Fruit fly (Drosophila melanogaster) whole organism, prepupa: ENCODE results near the gene CG9184.

Experiments used
- Blimp-1 ChIP-seq: fragments of 200-800 bp; sonication (Bioruptor generic); optimal IDR thresholded peaks from 3 replicates; lab custom pipeline; 2017; ENCODE audit warnings: missing biosample characterization, missing genetic modification characterization, mild to moderate bottlenecking, moderate library complexity, missing genetic modification reagents
- CG10631 ChIP-seq: fragments of 200-800 bp; sonication (Bioruptor generic); optimal IDR thresholded peaks from 2 replicates; lab custom pipeline; 2016; ENCODE audit warnings: missing biosample characterization, missing genetic modification characterization
- CG10669 ChIP-seq: fragments of 200-800 bp; sonication (Bioruptor generic); optimal IDR thresholded peaks from 3 replicates; lab custom pipeline; 2018; ENCODE audit warnings: missing biosample characterization, mild to moderate bottlenecking, missing genetic modification characterization, moderate library complexity
- CG11762 ChIP-seq: fragments of 200-800 bp; sonication (Bioruptor generic); optimal IDR thresholded peaks from 3 replicates; lab custom pipeline; 2016; ENCODE audit warnings: missing biosample characterization, missing genetic modification characterization; ENCODE audit not compliant: insufficient read depth
- CG11902 ChIP-seq: fragments of 200-800 bp; sonication (Bioruptor generic); optimal IDR thresholded peaks from 3 replicates; lab custom pipeline; 2016; ENCODE audit warnings: missing biosample characterization, missing genetic modification characterization
- CG15336 ChIP-seq: fragments of 200-800 bp; sonication (Bioruptor generic); IDR thresholded peaks from 2 replicates; pipeline ENCODE4 v1.3.6; 2022; ENCODE audit warnings: missing biosample characterization, missing genetic modification characterization
- CG1621 ChIP-seq: fragments of 200-800 bp; sonication (Bioruptor generic); optimal IDR thresholded peaks from 3 replicates; lab custom pipeline; 2018; ENCODE audit warnings: missing biosample characterization, mild to moderate bottlenecking, missing genetic modification characterization
- CG16779 ChIP-seq: fragments of 200-800 bp; sonication (Bioruptor generic); optimal IDR thresholded peaks from 3 replicates; lab custom pipeline; 2017; ENCODE audit warnings: missing biosample characterization, mild to moderate bottlenecking, missing genetic modification characterization
- CG3032 ChIP-seq: fragments of 200-800 bp; optimal IDR thresholded peaks from 2 replicates; lab custom pipeline; 2019; ENCODE audit warnings: missing biosample characterization, mild to moderate bottlenecking, missing genetic modification characterization, moderate library complexity
- CG31627 ChIP-seq: fragments of 200-800 bp; sonication (Bioruptor generic); optimal IDR thresholded peaks from 3 replicates; lab custom pipeline; 2016; ENCODE audit warnings: missing biosample characterization, missing genetic modification characterization
- CG32006 ChIP-seq: fragments of 200-800 bp; sonication (Bioruptor generic); optimal IDR thresholded peaks from 3 replicates; lab custom pipeline; 2017; ENCODE audit warnings: missing biosample characterization, mild to moderate bottlenecking, missing genetic modification characterization
- CG34406 ChIP-seq: fragments of 200-800 bp; sonication (Bioruptor generic); optimal IDR thresholded peaks from 3 replicates; lab custom pipeline; 2016; ENCODE audit warnings: missing biosample characterization, missing genetic modification characterization
- CG3919 ChIP-seq: fragments of 200-800 bp; sonication (Bioruptor generic); optimal IDR thresholded peaks from 3 replicates; lab custom pipeline; 2016; ENCODE audit warnings: missing biosample characterization, missing genetic modification characterization
- CG4318 ChIP-seq: fragments of 200-800 bp; sonication (Bioruptor generic); optimal IDR thresholded peaks from 3 replicates; lab custom pipeline; 2017; ENCODE audit warnings: missing biosample characterization, mild to moderate bottlenecking, missing genetic modification characterization
- CG6163 ChIP-seq: fragments of 200-800 bp; sonication (Bioruptor generic); IDR thresholded peaks from 3 replicates; pipeline ENCODE4 v1.3.6; 2022; ENCODE audit warnings: missing biosample characterization, missing genetic modification characterization
- CG6792 ChIP-seq: fragments of 200-800 bp; sonication (Bioruptor generic); optimal IDR thresholded peaks from 3 replicates; lab custom pipeline; 2016; ENCODE audit warnings: missing biosample characterization, missing genetic modification characterization
- CG6808 ChIP-seq: fragments of 200-800 bp; sonication (Bioruptor generic); optimal IDR thresholded peaks from 3 replicates; lab custom pipeline; 2017; ENCODE audit warnings: missing biosample characterization, missing genetic modification characterization, mild to moderate bottlenecking, moderate library complexity, missing genetic modification reagents
- CG6854 ChIP-seq: fragments of 200-800 bp; sonication (Bioruptor generic); optimal IDR thresholded peaks from 2 replicates; lab custom pipeline; 2017; ENCODE audit warnings: missing biosample characterization, mild to moderate bottlenecking, missing genetic modification characterization
- CG7368 ChIP-seq: fragments of 200-800 bp; sonication (Bioruptor generic); optimal IDR thresholded peaks from 3 replicates; lab custom pipeline; 2016; ENCODE audit warnings: missing biosample characterization, missing genetic modification characterization
- CG8319 ChIP-seq: fragments of 200-800 bp; sonication (Bioruptor generic); optimal IDR thresholded peaks from 3 replicates; lab custom pipeline; 2016; ENCODE audit warnings: missing biosample characterization, missing genetic modification characterization
- CG8632 ChIP-seq: fragments of 200-800 bp; sonication (Bioruptor generic); optimal IDR thresholded peaks from 3 replicates; lab custom pipeline; 2016; ENCODE audit warnings: missing biosample characterization, missing genetic modification characterization
- CG9139 ChIP-seq: fragments of 200-800 bp; sonication (Bioruptor generic); optimal IDR thresholded peaks from 3 replicates; lab custom pipeline; 2017; ENCODE audit warnings: missing biosample characterization, mild to moderate bottlenecking, missing genetic modification characterization
- Eip78C ChIP-seq: fragments of 200-800 bp; sonication (Bioruptor generic); peaks from one replicate; lab custom pipeline; 2016; ENCODE audit warnings: missing biosample characterization, missing genetic modification characterization
- Eip93F ChIP-seq: fragments of 200-800 bp; sonication (Bioruptor generic); optimal IDR thresholded peaks from 2 replicates; lab custom pipeline; 2016; ENCODE audit warnings: missing biosample characterization, mild to moderate bottlenecking, missing genetic modification characterization
- Ets96B ChIP-seq: fragments of 200-800 bp; optimal IDR thresholded peaks from 2 replicates; lab custom pipeline; 2019; ENCODE audit warnings: missing biosample characterization, mild to moderate bottlenecking, missing genetic modification characterization, moderate library complexity
- Gug ChIP-seq: fragments of 200-800 bp; sonication (Bioruptor generic); IDR thresholded peaks from 2 replicates; pipeline ENCODE4 v1.3.6; 2022; ENCODE audit warnings: missing biosample characterization, missing genetic modification characterization
- Hr38 ChIP-seq: sonication (Bioruptor generic); optimal IDR thresholded peaks from 2 replicates; lab custom pipeline; 2016; ENCODE audit warnings: missing biosample characterization, missing genetic modification characterization
- Hr39 ChIP-seq: fragments of 200-800 bp; sonication (Bioruptor generic); optimal IDR thresholded peaks from 2 replicates; lab custom pipeline; 2016; ENCODE audit warnings: missing biosample characterization, missing genetic modification characterization
- Lpt ChIP-seq: fragments of 200-800 bp; sonication (Bioruptor generic); optimal IDR thresholded peaks from 3 replicates; lab custom pipeline; 2016; ENCODE audit warnings: missing biosample characterization, missing genetic modification characterization
- Met ChIP-seq: fragments of 200-800 bp; sonication (Bioruptor generic); optimal IDR thresholded peaks from 3 replicates; lab custom pipeline; 2016; ENCODE audit warnings: missing biosample characterization, missing genetic modification characterization
- OdsH ChIP-seq: fragments of 200-800 bp; sonication (Bioruptor generic); optimal IDR thresholded peaks from 3 replicates; lab custom pipeline; 2016; ENCODE audit warnings: missing biosample characterization, missing genetic modification characterization
- Smox ChIP-seq: fragments of 200-800 bp; sonication (Bioruptor generic); optimal IDR thresholded peaks from 3 replicates; lab custom pipeline; 2016; ENCODE audit warnings: missing biosample characterization, missing genetic modification characterization
- Sox102F ChIP-seq: fragments of 200-800 bp; sonication (Bioruptor generic); optimal IDR thresholded peaks from 2 replicates; lab custom pipeline; 2016; ENCODE audit warnings: missing biosample characterization, mild to moderate bottlenecking, missing genetic modification characterization
- Sox14 ChIP-seq: fragments of 200-800 bp; sonication (Bioruptor generic); optimal IDR thresholded peaks from 3 replicates; lab custom pipeline; 2016; ENCODE audit warnings: missing biosample characterization, missing genetic modification characterization
- Sox15 ChIP-seq: fragments of 200-800 bp; sonication (Bioruptor generic); optimal IDR thresholded peaks from 3 replicates; lab custom pipeline; 2016; ENCODE audit warnings: missing biosample characterization, missing genetic modification characterization
- acj6 ChIP-seq: fragments of 200-800 bp; sonication (Bioruptor generic); optimal IDR thresholded peaks from 3 replicates; lab custom pipeline; 2016; ENCODE audit warnings: missing biosample characterization, missing genetic modification characterization
- dac ChIP-seq: fragments of 200-800 bp; sonication (Bioruptor generic); optimal IDR thresholded peaks from 2 replicates; lab custom pipeline; 2017; ENCODE audit warnings: missing biosample characterization, mild to moderate bottlenecking, missing genetic modification characterization
- dsx ChIP-seq: fragments of 200-800 bp; optimal IDR thresholded peaks from 3 replicates; lab custom pipeline; 2019; ENCODE audit warnings: missing biosample characterization, mild to moderate bottlenecking, missing genetic modification characterization, moderate library complexity; ENCODE audit not compliant: poor library complexity, severe bottlenecking
- esn ChIP-seq: fragments of 200-800 bp; sonication (Bioruptor generic); optimal IDR thresholded peaks from 2 replicates; lab custom pipeline; 2016; ENCODE audit warnings: missing biosample characterization, mild to moderate bottlenecking, missing genetic modification characterization, moderate library complexity
- fd59A ChIP-seq: fragments of 200-800 bp; sonication (Bioruptor generic); optimal IDR thresholded peaks from 2 replicates; lab custom pipeline; 2017; ENCODE audit warnings: missing biosample characterization, mild to moderate bottlenecking, missing genetic modification characterization, missing genetic modification reagents
- fd85E ChIP-seq: fragments of 200-800 bp; sonication (Bioruptor generic); optimal IDR thresholded peaks from 3 replicates; lab custom pipeline; 2016; ENCODE audit warnings: missing biosample characterization, missing genetic modification characterization
- fkh ChIP-seq: fragments of 200-800 bp; sonication (Bioruptor generic); optimal IDR thresholded peaks from 3 replicates; lab custom pipeline; 2017; ENCODE audit warnings: missing biosample characterization, mild to moderate bottlenecking, missing genetic modification characterization, moderate library complexity
- lz ChIP-seq: fragments of 200-800 bp; sonication (Bioruptor generic); optimal IDR thresholded peaks from 3 replicates; lab custom pipeline; 2016; ENCODE audit warnings: missing biosample characterization, missing genetic modification characterization
- net ChIP-seq: fragments of 200-800 bp; sonication (Bioruptor generic); optimal IDR thresholded peaks from 3 replicates; lab custom pipeline; 2016; ENCODE audit warnings: missing biosample characterization, missing genetic modification characterization
- pdm3 ChIP-seq: fragments of 200-800 bp; sonication (Bioruptor generic); optimal IDR thresholded peaks from 3 replicates; lab custom pipeline; 2016; ENCODE audit warnings: missing biosample characterization, missing genetic modification characterization
- spab ChIP-seq: fragments of 200-800 bp; sonication (Bioruptor generic); optimal IDR thresholded peaks from 2 replicates; lab custom pipeline; 2017; ENCODE audit warnings: missing biosample characterization, mild to moderate bottlenecking, missing genetic modification characterization, missing genetic modification reagents
- ss ChIP-seq, 2 experiments: fragments of 200-800 bp; sonication (Bioruptor generic); optimal IDR thresholded peaks; 2 replicates in 1 of 2; 3 replicates in 1 of 2; lab custom pipeline; 2017 to 2018; ENCODE audit warnings: mild to moderate bottlenecking in 2 of 2, missing biosample characterization in 2 of 2, missing genetic modification characterization in 2 of 2, moderate library complexity in 1 of 2
- topi ChIP-seq: fragments of 200-800 bp; sonication (Bioruptor generic); optimal IDR thresholded peaks from 3 replicates; lab custom pipeline; 2016; ENCODE audit warnings: missing biosample characterization, missing genetic modification characterization
- vri ChIP-seq: fragments of 200-800 bp; sonication (Bioruptor generic); optimal IDR thresholded peaks from 3 replicates; lab custom pipeline; 2016; ENCODE audit warnings: missing biosample characterization, mild to moderate bottlenecking, missing genetic modification characterization

The CG9184 gene

dm6 chr3L:1322706-1323105 lies at the start of gene CG9184:
Gene CG9184 (minus strand): TSS chr3L:1322806.
- TF ChIP-seq Smox (GFP tag; lab: Kevin White, UChicago) (no peak), CG4318 (no peak), CG10631 (GFP tag; lab: Kevin White, UChicago) (no peak), CG34406 (no peak), lz (GFP tag; lab: Kevin White, UChicago) (no peak), fkh (GFP tag; lab: Kevin White, UChicago) (no peak), CG8632 (no peak), Eip93F (GFP tag; lab: Kevin White, UChicago) (no peak), CG6163 (GFP tag; lab: Robert Waterston, UW) (no peak), Hr39 (GFP tag; lab: Kevin White, UChicago) (no peak), CG10669 (GFP tag; lab: Kevin White, UChicago) (no peak), Gug (GFP tag; lab: Robert Waterston, UW) (no peak), CG3919 (GFP tag; lab: Kevin White, UChicago) (no peak), pdm3 (GFP tag; lab: Kevin White, UChicago) (no peak), Sox102F (GFP tag; lab: Kevin White, UChicago) (no peak), Sox14 (GFP tag; lab: Kevin White, UChicago) (no peak)

dm6 chr3L:1370939-1371338 lies 48.3 kb upstream of the CG9184 start:
- TF ChIP-seq CG10631 (GFP tag; lab: Kevin White, UChicago): peak; percentile 39
- no peak for TF ChIP-seq spab (GFP tag; lab: Kevin White, UChicago)
- peak; percentile 53 for TF ChIP-seq acj6 (GFP tag; lab: Kevin White, UChicago)
- peak; percentile 19 for TF ChIP-seq Lpt
- no peak for TF ChIP-seq CG9139 (GFP tag; lab: Kevin White, UChicago)
- TF ChIP-seq fd85E (GFP tag; lab: Kevin White, UChicago): no peak
- TF ChIP-seq Sox15 (GFP tag; lab: Kevin White, UChicago): peak; percentile 11
- peak; percentile 28 for TF ChIP-seq esn
- TF ChIP-seq pdm3 (GFP tag; lab: Kevin White, UChicago): peak; percentile 51
- TF ChIP-seq net (GFP tag; lab: Kevin White, UChicago): peak; percentile 53
- TF ChIP-seq CG6792: no peak
- TF ChIP-seq Smox (GFP tag; lab: Kevin White, UChicago): peak; percentile 17
- TF ChIP-seq CG8319 (GFP tag; lab: Kevin White, UChicago): no peak
- TF ChIP-seq CG6163 (GFP tag; lab: Robert Waterston, UW): peak; percentile 68; the same call in 2 of the 3 replicates
- TF ChIP-seq fd59A (GFP tag; lab: Kevin White, UChicago): peak; percentile 4
- no peak for TF ChIP-seq dsx
- TF ChIP-seq CG6854 (GFP tag; lab: Kevin White, UChicago): no peak
- peak; percentile 35 for TF ChIP-seq Ets96B (tag; lab: Kevin White, UChicago)
- TF ChIP-seq CG15336 (GFP tag; lab: Robert Waterston, UW): peak; percentile 82
- TF ChIP-seq CG32006 (GFP tag; lab: Kevin White, UChicago): peak; percentile 68
- TF ChIP-seq CG31627 (GFP tag; lab: Kevin White, UChicago): peak; percentile 36
- no peak for TF ChIP-seq ss (GFP tag; optimal IDR thresholded peaks at IDR 0.05; lab: Kevin White, UChicago)
- peak; percentile 22 for TF ChIP-seq CG3919 (GFP tag; lab: Kevin White, UChicago)
- no peak for TF ChIP-seq vri (GFP tag; lab: Kevin White, UChicago)
- TF ChIP-seq CG11902 (GFP tag; lab: Kevin White, UChicago): no peak
- TF ChIP-seq CG16779: no peak
- TF ChIP-seq CG3032 (tag; lab: Kevin White, UChicago): no peak
- no peak for TF ChIP-seq Hr38 (GFP tag; lab: Kevin White, UChicago)
- TF ChIP-seq CG7368 (GFP tag; lab: Kevin White, UChicago): no peak
- peak; percentile 34 for TF ChIP-seq Sox14 (GFP tag; lab: Kevin White, UChicago)
- TF ChIP-seq topi (GFP tag; lab: Kevin White, UChicago): no peak
- TF ChIP-seq Sox102F (GFP tag; lab: Kevin White, UChicago): peak; percentile 13
- TF ChIP-seq CG1621: peak; percentile 8
- no peak for TF ChIP-seq Blimp-1 (GFP tag; lab: Kevin White, UChicago)
- TF ChIP-seq Eip78C (GFP tag; lab: Kevin White, UChicago): peak; percentile 86
- no peak for TF ChIP-seq CG11762
- TF ChIP-seq Eip93F (GFP tag; lab: Kevin White, UChicago): no peak
- TF ChIP-seq Met (GFP tag; lab: Kevin White, UChicago): peak; percentile 20
- TF ChIP-seq OdsH (GFP tag; lab: Kevin White, UChicago): peak; percentile 66
- TF ChIP-seq CG6808 (GFP tag; lab: Kevin White, UChicago): no peak
- TF ChIP-seq dac: peak; percentile 18
- TF ChIP-seq CG4318: peak; percentile 45
- no peak for TF ChIP-seq Gug (GFP tag; lab: Robert Waterston, UW)
